Worm (Caenorhabditis elegans) whole organism, early embryonic: Measurements from ENCODE around the gene math-41.

Experiments
- B0310.2 ChIP-seq: sonication (generic microtip); optimal IDR thresholded peaks from 2 replicates; lab custom pipeline; 2016; ENCODE audit warnings: mild to moderate bottlenecking, missing genetic modification characterization, missing compliant biosample characterization
- F13C5.2 ChIP-seq: sonication (generic microtip); optimal IDR thresholded peaks from 2 replicates; lab custom pipeline; 2017; ENCODE audit warnings: mild to moderate bottlenecking, missing genetic modification characterization, inconsistent platforms, missing compliant biosample characterization
- aly-1 ChIP-seq: sonication (generic microtip); optimal IDR thresholded peaks from 2 replicates; lab custom pipeline; 2016; ENCODE audit warnings: missing genetic modification characterization, missing compliant biosample characterization
- ama-1 ChIP-seq: fragments of 150-350 bp; optimal IDR thresholded peaks from 2 replicates; lab custom pipeline; 2014
- ceh-13 ChIP-seq: fragments of 200-800 bp; sonication (Bioruptor generic); optimal IDR thresholded peaks from 2 replicates; lab custom pipeline; 2018; ENCODE audit warnings: mild to moderate bottlenecking, missing genetic modification characterization, missing compliant biosample characterization
- ceh-36 ChIP-seq: sonication (generic microtip); optimal IDR thresholded peaks from 2 replicates; lab custom pipeline; 2016; ENCODE audit warnings: missing genetic modification characterization, inconsistent platforms, missing compliant biosample characterization
- ets-7 ChIP-seq: sonication (generic microtip); optimal IDR thresholded peaks from 2 replicates; lab custom pipeline; 2016; ENCODE audit warnings: missing genotype, missing genetic modification characterization, missing compliant biosample characterization
- hmbx-1 ChIP-seq: sonication (generic microtip); optimal IDR thresholded peaks from 2 replicates; lab custom pipeline; 2016; ENCODE audit warnings: mild to moderate bottlenecking, missing genetic modification characterization, missing compliant biosample characterization
- hmg-4 ChIP-seq: fragments of 200-800 bp; sonication (Bioruptor generic); optimal IDR thresholded peaks from 2 replicates; lab custom pipeline; 2018; ENCODE audit warnings: mild to moderate bottlenecking, missing genetic modification characterization, missing compliant biosample characterization
- hnd-1 ChIP-seq: sonication (generic microtip); optimal IDR thresholded peaks from 2 replicates; lab custom pipeline; 2016; ENCODE audit warnings: missing genetic modification characterization, missing compliant biosample characterization
- pes-1 ChIP-seq: fragments of 200-800 bp; sonication (Bioruptor generic); IDR thresholded peaks from 2 replicates; pipeline ENCODE4 v1.3.6; 2022; ENCODE audit warnings: missing genetic modification reagents, missing genetic modification characterization, missing compliant biosample characterization
- scrt-1 ChIP-seq: fragments of 200-800 bp; sonication (Bioruptor generic); IDR thresholded peaks from 2 replicates; pipeline ENCODE4 v1.3.6; 2022; ENCODE audit warnings: missing genetic modification characterization, missing compliant biosample characterization
- sea-1 ChIP-seq: fragments of 200-800 bp; sonication (Bioruptor generic); conservative IDR thresholded peaks from 2 replicates; pipeline ENCODE4 v1.3.6; 2022; ENCODE audit warnings: missing genetic modification characterization, missing compliant biosample characterization
- tbx-11 ChIP-seq: fragments of 200-800 bp; sonication (Bioruptor generic); IDR thresholded peaks from 2 replicates; pipeline ENCODE4 v1.3.6; 2022; ENCODE audit warnings: missing genetic modification characterization, missing compliant biosample characterization
- tbx-37 ChIP-seq: fragments of 200-800 bp; sonication (Bioruptor generic); conservative IDR thresholded peaks from 2 replicates; pipeline ENCODE4 v1.3.6; 2022; ENCODE audit warnings: missing genetic modification reagents, missing genetic modification characterization, missing compliant biosample characterization
- tra-4 ChIP-seq: sonication (generic microtip); optimal IDR thresholded peaks from 2 replicates; lab custom pipeline; 2017; ENCODE audit warnings: missing genetic modification characterization, missing compliant biosample characterization

Gene math-41

ce11 chrII:1870875-1871592, 46.6 kb downstream of the math-41 start, which contains the start of gene math-10:
Gene math-10, plus strand, starts transcription at chrII:1871542.
- TF ChIP-seq ama-1 (no peak), hnd-1 (no peak), ceh-13 (GFP tag; lab: Kevin White, UChicago) (no peak), ceh-36 (tag; lab: Kevin White, UChicago) (no peak), hmg-4 (no peak), sea-1 (GFP tag; lab: Robert Waterston, UW) (no peak), F13C5.2 (tag; lab: Kevin White, UChicago) (no peak), pes-1 (no peak), ets-7 (no peak), scrt-1 (GFP tag; lab: Robert Waterston, UW) (no peak)

- TF ChIP-seq pes-1 (no peak), ama-1 (no peak), tra-4 (no peak), ets-7 (no peak), hnd-1 (no peak), hmg-4 (no peak), F13C5.2 (tag; lab: Kevin White, UChicago) (no peak), hmbx-1 (tag; lab: Kevin White, UChicago) (no peak), tbx-11 (no peak), ceh-36 (tag; lab: Kevin White, UChicago) (no peak)
Measured at ce11 chrII:1875658-1876057, 51.2 kb downstream of the math-41 start, which contains the start of gene math-13. Gene math-13, plus strand, starts transcription at chrII:1875958.

- TF ChIP-seq tra-4 (no peak), aly-1 (tag; lab: Kevin White, UChicago) (no peak), F13C5.2 (tag; lab: Kevin White, UChicago) (no peak), tbx-11 (no peak), ama-1 (no peak), tbx-37 (GFP tag; lab: Robert Waterston, UW) (no peak), hmg-4 (no peak), pes-1 (no peak), sea-1 (GFP tag; lab: Robert Waterston, UW) (no peak), B0310.2 (no peak)
Measured at ce11 chrII:1878663-1879062, 54.2 kb downstream of the math-41 start, which contains the start of gene math-16. Gene math-16, minus strand, starts transcription at chrII:1878763.
